Worm (Caenorhabditis elegans): ENCODE measurements around the gene nspc-17.
A peak's percentile ranks its signal among the peaks of the same experiment; 100 is the strongest.
"Not testable (repeated sequence)": the region's sequence is repeated elsewhere in the genome, so short reads cannot be mapped to it uniquely, and the experiment has no call there.

The nspc-17 gene

ce11 chrX:14525081-14525324, at the start of gene nspc-17:
Gene nspc-17, minus strand, starts transcription at chrX:14525181.
- not testable (repeated sequence) for TF ChIP-seq nhr-28, ceh-16, lin-39 (tag; optimal IDR thresholded peaks at IDR 0.05)

ce11 chrX:14572419-14572818, 47.4 kb upstream of the nspc-17 start, which contains the start of gene lron-1:
Gene lron-1, plus strand, starts transcription at chrX:14572719.
- TF ChIP-seq pha-4 (tag; optimal IDR thresholded peaks at IDR 0.05) (peak; percentile 39), elt-3 (tag; optimal IDR thresholded peaks at IDR 0.05) (no peak)

ce11 chrX:14571277-14571676, 46.3 kb upstream of the nspc-17 start:
- TF ChIP-seq nhr-67 (tag; optimal IDR thresholded peaks at IDR 0.05) = no peak
- TF ChIP-seq pha-4 (tag; optimal IDR thresholded peaks at IDR 0.05) = peak; percentile 15
- TF ChIP-seq zag-1 (tag; optimal IDR thresholded peaks at IDR 0.05) = no peak
- no peak for TF ChIP-seq hmg-11 (tag; optimal IDR thresholded peaks at IDR 0.05)

DNA sequence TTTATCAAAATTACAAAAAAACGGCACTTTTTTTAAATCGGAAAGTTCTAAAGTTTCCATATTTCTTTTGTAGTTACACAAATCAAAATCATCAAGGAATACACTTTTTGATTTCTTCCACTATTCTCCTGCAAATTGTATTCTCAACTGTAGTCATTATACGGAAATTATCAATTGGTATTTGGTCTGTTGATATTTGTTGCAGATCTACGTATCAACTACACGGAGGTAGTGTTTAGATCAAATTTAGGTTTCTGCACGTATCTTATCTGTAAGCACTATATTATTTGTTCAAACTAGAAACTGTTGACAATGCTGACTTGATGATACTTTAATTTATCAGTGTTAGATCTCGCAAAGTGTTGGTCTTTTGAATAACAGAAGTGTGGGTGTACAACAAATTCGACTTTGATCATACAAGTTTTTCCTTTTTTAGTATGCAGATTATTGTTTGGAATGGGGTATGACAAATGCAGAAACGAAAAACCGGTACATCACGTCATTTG, 43.3 kb upstream of the nspc-17 start:
- TF ChIP-seq pqm-1 (tag; optimal IDR thresholded peaks at IDR 0.05) (peak; percentile 65), nfya-1 (tag; optimal IDR thresholded peaks at IDR 0.05; ENCODE audit: insufficient read depth) (no peak), fkh-10 (GFP tag; optimal IDR thresholded peaks at IDR 0.05) (no peak), elt-2 (tag; optimal IDR thresholded peaks at IDR 0.05) (peak; percentile 9), ztf-4 (tag; optimal IDR thresholded peaks at IDR 0.05) (no peak), nhr-25 (tag; optimal IDR thresholded peaks at IDR 0.05) (peak; percentile 13), skn-1 (tag; optimal IDR thresholded peaks at IDR 0.05) (no peak)

- TF ChIP-seq nhr-12 (tag; optimal IDR thresholded peaks at IDR 0.05) (no peak), pqm-1 (tag; optimal IDR thresholded peaks at IDR 0.05) (no peak), fos-1 (tag; optimal IDR thresholded peaks at IDR 0.05) (no peak), egl-5 (tag; optimal IDR thresholded peaks at IDR 0.05) (peak; percentile 16), nhr-23 (tag; optimal IDR thresholded peaks at IDR 0.05) (peak; percentile 6), snpc-4 (tag; optimal IDR thresholded peaks at IDR 0.05) (no peak), elt-1 (tag; optimal IDR thresholded peaks at IDR 0.05) (no peak), nhr-28 (tag; optimal IDR thresholded peaks at IDR 0.05) (no peak)
These were observed 41.1 kb upstream of the nspc-17 start for ce11 chrX:14566047-14566446.

ce11 chrX:14565245-14565644, 40.3 kb upstream of the nspc-17 start:
- TF ChIP-seq pha-4 (tag; optimal IDR thresholded peaks at IDR 0.05) (no peak), lin-39 (tag; optimal IDR thresholded peaks at IDR 0.05) (peak; percentile 9)

- TF ChIP-seq lin-39 (tag; optimal IDR thresholded peaks at IDR 0.05) (no peak), nhr-12 (tag; optimal IDR thresholded peaks at IDR 0.05) (no peak), nhr-25 (tag; optimal IDR thresholded peaks at IDR 0.05) (peak; percentile 1), pha-4 (tag; optimal IDR thresholded peaks at IDR 0.05) (peak; percentile 8)
These were observed 38.8 kb upstream of the nspc-17 start for ce11 chrX:14563818-14564217.

DNA sequence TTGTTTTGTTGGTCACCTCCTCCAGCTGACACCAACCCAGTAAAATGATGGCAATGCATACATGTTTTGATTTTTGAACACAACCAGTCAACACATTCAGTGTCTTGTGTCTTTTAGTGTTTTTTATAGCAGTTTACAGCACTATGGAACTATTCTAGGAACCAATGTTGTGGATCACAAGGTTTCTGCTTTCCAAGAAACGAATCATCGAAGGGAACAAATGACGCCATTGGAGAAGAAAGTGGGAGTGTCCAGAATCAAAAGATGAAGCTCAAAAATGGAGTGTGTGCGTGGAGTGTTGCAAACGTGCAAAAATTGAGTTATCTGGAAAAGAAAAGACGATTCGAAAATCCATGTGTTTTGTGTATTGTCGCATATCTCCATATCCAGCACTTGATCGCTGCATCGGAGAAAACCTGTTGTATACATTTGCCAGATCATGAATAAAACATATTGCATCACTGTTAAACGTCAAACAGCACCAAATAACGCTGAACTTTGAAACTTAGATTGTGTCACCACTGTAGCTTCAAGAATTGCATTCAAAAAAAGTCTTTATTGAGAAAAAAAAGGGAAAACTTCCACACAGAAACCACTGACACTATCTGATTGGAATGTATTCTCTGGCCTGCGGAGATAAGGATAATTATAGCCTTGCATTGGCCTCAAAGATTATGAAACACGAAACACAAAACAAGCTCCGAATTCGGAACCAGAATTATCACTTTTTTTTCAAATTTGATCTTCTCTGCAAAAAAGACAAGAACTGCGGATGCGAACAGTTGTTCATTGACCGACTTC, 37.5 kb upstream of the nspc-17 start:
- TF ChIP-seq unc-39 (tag; optimal IDR thresholded peaks at IDR 0.05) (no peak), mml-1 (tag; optimal IDR thresholded peaks at IDR 0.05) (no peak), ceh-28 (tag; optimal IDR thresholded peaks at IDR 0.05) (no peak), aly-2 (tag; optimal IDR thresholded peaks at IDR 0.05) (no peak), egl-27 (tag; optimal IDR thresholded peaks at IDR 0.05) (no peak), daf-12 (tag; optimal IDR thresholded peaks at IDR 0.05) (no peak), nhr-23 (tag; optimal IDR thresholded peaks at IDR 0.05) (peak; percentile 6), sea-2 (GFP tag; optimal IDR thresholded peaks at IDR 0.05) (no peak), jun-1 (tag; optimal IDR thresholded peaks at IDR 0.05) (peak; percentile 73), lin-15B (tag; optimal IDR thresholded peaks at IDR 0.05) (no peak), mdl-1 (tag; optimal IDR thresholded peaks at IDR 0.05) (no peak), egl-5 (tag; optimal IDR thresholded peaks at IDR 0.05) (no peak), tbx-2 (tag; optimal IDR thresholded peaks at IDR 0.05) (no peak), pqm-1 (tag; optimal IDR thresholded peaks at IDR 0.05) (peak; percentile 19), nhr-11 (tag; optimal IDR thresholded peaks at IDR 0.05) (peak; percentile 93), ceh-16 (tag; optimal IDR thresholded peaks at IDR 0.05) (no peak), ztf-11 (tag; optimal IDR thresholded peaks at IDR 0.05) (no peak), lin-39 (tag; optimal IDR thresholded peaks at IDR 0.05) (no peak), elt-1 (tag; optimal IDR thresholded peaks at IDR 0.05) (peak; percentile 70), fkh-2 (tag; optimal IDR thresholded peaks at IDR 0.05) (no peak), pha-4 (tag; optimal IDR thresholded peaks at IDR 0.05) (no peak), fkh-10 (GFP tag; optimal IDR thresholded peaks at IDR 0.05) (peak; percentile 92), nhr-237 (tag; optimal IDR thresholded peaks at IDR 0.05) (no peak), R02D3.7 (tag; optimal IDR thresholded peaks at IDR 0.05) (no peak), nfya-1 (tag; optimal IDR thresholded peaks at IDR 0.05; ENCODE audit: insufficient read depth) (peak; percentile 63), hmg-11 (tag; optimal IDR thresholded peaks at IDR 0.05) (no peak)

Data from whole organism, L3 larva.